Fruit fly (Drosophila melanogaster): ENCODE data around the gene Vsp37A.

dm6 chrX:646395-647009, 25.2 kb downstream of the Vsp37A start:
- TF ChIP-seq CG8478 (optimal IDR thresholded peaks at IDR 0.05) (no peak), EcR (GFP tag; optimal IDR thresholded peaks at IDR 0.05) (no peak), pan (optimal IDR thresholded peaks at IDR 0.05) (no peak)

Data from whole organism.